Fruit fly (Drosophila melanogaster) whole organism, prepupa: ENCODE measurements around the gene CG4822.
A peak's percentile ranks its signal among the peaks of the same experiment; 100 is the strongest.

Experiments
- Blimp-1 ChIP-seq: fragments of 200-800 bp; sonication (Bioruptor generic); optimal IDR thresholded peaks from 3 replicates; lab custom pipeline; 2017; ENCODE audit warnings: missing biosample characterization, missing genetic modification characterization, mild to moderate bottlenecking, moderate library complexity, missing genetic modification reagents
- CG10631 ChIP-seq: fragments of 200-800 bp; sonication (Bioruptor generic); optimal IDR thresholded peaks from 2 replicates; lab custom pipeline; 2016; ENCODE audit warnings: missing biosample characterization, missing genetic modification characterization
- CG10669 ChIP-seq: fragments of 200-800 bp; sonication (Bioruptor generic); optimal IDR thresholded peaks from 3 replicates; lab custom pipeline; 2018; ENCODE audit warnings: missing biosample characterization, mild to moderate bottlenecking, missing genetic modification characterization, moderate library complexity
- CG11902 ChIP-seq: fragments of 200-800 bp; sonication (Bioruptor generic); optimal IDR thresholded peaks from 3 replicates; lab custom pipeline; 2016; ENCODE audit warnings: missing biosample characterization, missing genetic modification characterization
- CG15336 ChIP-seq: fragments of 200-800 bp; sonication (Bioruptor generic); IDR thresholded peaks from 2 replicates; pipeline ENCODE4 v1.3.6; 2022; ENCODE audit warnings: missing biosample characterization, missing genetic modification characterization
- CG3032 ChIP-seq: fragments of 200-800 bp; optimal IDR thresholded peaks from 2 replicates; lab custom pipeline; 2019; ENCODE audit warnings: missing biosample characterization, mild to moderate bottlenecking, missing genetic modification characterization, moderate library complexity
- CG32006 ChIP-seq: fragments of 200-800 bp; sonication (Bioruptor generic); optimal IDR thresholded peaks from 3 replicates; lab custom pipeline; 2017; ENCODE audit warnings: missing biosample characterization, mild to moderate bottlenecking, missing genetic modification characterization
- CG6163 ChIP-seq: fragments of 200-800 bp; sonication (Bioruptor generic); IDR thresholded peaks from 3 replicates; pipeline ENCODE4 v1.3.6; 2022; ENCODE audit warnings: missing biosample characterization, missing genetic modification characterization
- CG6276 ChIP-seq: fragments of 200-800 bp; sonication (Bioruptor generic); optimal IDR thresholded peaks from 2 replicates; lab custom pipeline; 2017; ENCODE audit warnings: missing biosample characterization, mild to moderate bottlenecking, missing genetic modification characterization
- CG6792 ChIP-seq: fragments of 200-800 bp; sonication (Bioruptor generic); optimal IDR thresholded peaks from 3 replicates; lab custom pipeline; 2016; ENCODE audit warnings: missing biosample characterization, missing genetic modification characterization
- CG6808 ChIP-seq: fragments of 200-800 bp; sonication (Bioruptor generic); optimal IDR thresholded peaks from 3 replicates; lab custom pipeline; 2017; ENCODE audit warnings: missing biosample characterization, missing genetic modification characterization, mild to moderate bottlenecking, moderate library complexity, missing genetic modification reagents
- CG6854 ChIP-seq: fragments of 200-800 bp; sonication (Bioruptor generic); optimal IDR thresholded peaks from 2 replicates; lab custom pipeline; 2017; ENCODE audit warnings: missing biosample characterization, mild to moderate bottlenecking, missing genetic modification characterization
- CG7368 ChIP-seq: fragments of 200-800 bp; sonication (Bioruptor generic); optimal IDR thresholded peaks from 3 replicates; lab custom pipeline; 2016; ENCODE audit warnings: missing biosample characterization, missing genetic modification characterization
- CG8632 ChIP-seq: fragments of 200-800 bp; sonication (Bioruptor generic); optimal IDR thresholded peaks from 3 replicates; lab custom pipeline; 2016; ENCODE audit warnings: missing biosample characterization, missing genetic modification characterization
- CG9139 ChIP-seq: fragments of 200-800 bp; sonication (Bioruptor generic); optimal IDR thresholded peaks from 3 replicates; lab custom pipeline; 2017; ENCODE audit warnings: missing biosample characterization, mild to moderate bottlenecking, missing genetic modification characterization
- Eip75B ChIP-seq: fragments of 200-800 bp; sonication (Bioruptor generic); optimal IDR thresholded peaks from 3 replicates; lab custom pipeline; 2016; ENCODE audit warnings: missing biosample characterization, missing genetic modification characterization
- Eip78C ChIP-seq: fragments of 200-800 bp; sonication (Bioruptor generic); peaks from one replicate; lab custom pipeline; 2016; ENCODE audit warnings: missing biosample characterization, missing genetic modification characterization
- Ets96B ChIP-seq: fragments of 200-800 bp; optimal IDR thresholded peaks from 2 replicates; lab custom pipeline; 2019; ENCODE audit warnings: missing biosample characterization, mild to moderate bottlenecking, missing genetic modification characterization, moderate library complexity
- Hr38 ChIP-seq: sonication (Bioruptor generic); optimal IDR thresholded peaks from 2 replicates; lab custom pipeline; 2016; ENCODE audit warnings: missing biosample characterization, missing genetic modification characterization
- Hr39 ChIP-seq: fragments of 200-800 bp; sonication (Bioruptor generic); optimal IDR thresholded peaks from 2 replicates; lab custom pipeline; 2016; ENCODE audit warnings: missing biosample characterization, missing genetic modification characterization
- Hr4 ChIP-seq: fragments of 200-800 bp; sonication (Bioruptor generic); optimal IDR thresholded peaks from 3 replicates; lab custom pipeline; 2016; ENCODE audit warnings: missing biosample characterization, missing genetic modification characterization
- Lpt ChIP-seq: fragments of 200-800 bp; sonication (Bioruptor generic); optimal IDR thresholded peaks from 3 replicates; lab custom pipeline; 2016; ENCODE audit warnings: missing biosample characterization, missing genetic modification characterization
- Met ChIP-seq: fragments of 200-800 bp; sonication (Bioruptor generic); optimal IDR thresholded peaks from 3 replicates; lab custom pipeline; 2016; ENCODE audit warnings: missing biosample characterization, missing genetic modification characterization
- Smox ChIP-seq: fragments of 200-800 bp; sonication (Bioruptor generic); optimal IDR thresholded peaks from 3 replicates; lab custom pipeline; 2016; ENCODE audit warnings: missing biosample characterization, missing genetic modification characterization
- Sox102F ChIP-seq: fragments of 200-800 bp; sonication (Bioruptor generic); optimal IDR thresholded peaks from 2 replicates; lab custom pipeline; 2016; ENCODE audit warnings: missing biosample characterization, mild to moderate bottlenecking, missing genetic modification characterization
- Sox14 ChIP-seq: fragments of 200-800 bp; sonication (Bioruptor generic); optimal IDR thresholded peaks from 3 replicates; lab custom pipeline; 2016; ENCODE audit warnings: missing biosample characterization, missing genetic modification characterization
- Sox15 ChIP-seq: fragments of 200-800 bp; sonication (Bioruptor generic); optimal IDR thresholded peaks from 3 replicates; lab custom pipeline; 2016; ENCODE audit warnings: missing biosample characterization, missing genetic modification characterization
- achi ChIP-seq: fragments of 200-800 bp; sonication (Bioruptor generic); optimal IDR thresholded peaks from 3 replicates; lab custom pipeline; 2016; ENCODE audit warnings: missing biosample characterization, missing genetic modification characterization
- acj6 ChIP-seq: fragments of 200-800 bp; sonication (Bioruptor generic); optimal IDR thresholded peaks from 3 replicates; lab custom pipeline; 2016; ENCODE audit warnings: missing biosample characterization, missing genetic modification characterization
- dac ChIP-seq: fragments of 200-800 bp; sonication (Bioruptor generic); optimal IDR thresholded peaks from 2 replicates; lab custom pipeline; 2017; ENCODE audit warnings: missing biosample characterization, mild to moderate bottlenecking, missing genetic modification characterization
- eg ChIP-seq: fragments of 200-800 bp; sonication (Bioruptor generic); IDR thresholded peaks from 3 replicates; pipeline ENCODE4 v1.3.6; 2022; ENCODE audit warnings: missing biosample characterization, missing genetic modification characterization
- fd59A ChIP-seq: fragments of 200-800 bp; sonication (Bioruptor generic); optimal IDR thresholded peaks from 2 replicates; lab custom pipeline; 2017; ENCODE audit warnings: missing biosample characterization, mild to moderate bottlenecking, missing genetic modification characterization, missing genetic modification reagents
- fd85E ChIP-seq: fragments of 200-800 bp; sonication (Bioruptor generic); optimal IDR thresholded peaks from 3 replicates; lab custom pipeline; 2016; ENCODE audit warnings: missing biosample characterization, missing genetic modification characterization
- lz ChIP-seq: fragments of 200-800 bp; sonication (Bioruptor generic); optimal IDR thresholded peaks from 3 replicates; lab custom pipeline; 2016; ENCODE audit warnings: missing biosample characterization, missing genetic modification characterization
- net ChIP-seq: fragments of 200-800 bp; sonication (Bioruptor generic); optimal IDR thresholded peaks from 3 replicates; lab custom pipeline; 2016; ENCODE audit warnings: missing biosample characterization, missing genetic modification characterization
- pdm3 ChIP-seq: fragments of 200-800 bp; sonication (Bioruptor generic); optimal IDR thresholded peaks from 3 replicates; lab custom pipeline; 2016; ENCODE audit warnings: missing biosample characterization, missing genetic modification characterization
- salr ChIP-seq, 2 experiments: fragments of 200-800 bp; sonication (Bioruptor generic); optimal IDR thresholded peaks; 3 replicates each; lab custom pipeline; 2016 to 2018; ENCODE audit warnings: missing biosample characterization in 2 of 2, missing genetic modification characterization in 2 of 2, mild to moderate bottlenecking in 1 of 2
- ss ChIP-seq, 2 experiments: fragments of 200-800 bp; sonication (Bioruptor generic); optimal IDR thresholded peaks; 2 replicates in 1 of 2; 3 replicates in 1 of 2; lab custom pipeline; 2017 to 2018; ENCODE audit warnings: mild to moderate bottlenecking in 2 of 2, missing biosample characterization in 2 of 2, missing genetic modification characterization in 2 of 2, moderate library complexity in 1 of 2
- svp ChIP-seq: fragments of 200-800 bp; sonication (Bioruptor generic); peaks from one replicate; lab custom pipeline; 2016; ENCODE audit warnings: missing biosample characterization, missing genetic modification characterization
- topi ChIP-seq: fragments of 200-800 bp; sonication (Bioruptor generic); optimal IDR thresholded peaks from 3 replicates; lab custom pipeline; 2016; ENCODE audit warnings: missing biosample characterization, missing genetic modification characterization
- vri ChIP-seq: fragments of 200-800 bp; sonication (Bioruptor generic); optimal IDR thresholded peaks from 3 replicates; lab custom pipeline; 2016; ENCODE audit warnings: missing biosample characterization, mild to moderate bottlenecking, missing genetic modification characterization

Gene CG4822

dm6 chr2L:135383-136130, 14.0 kb upstream of the CG4822 start (continued):
- peak; percentile 26 for TF ChIP-seq CG6808 (GFP tag; lab: Kevin White, UChicago)

- TF ChIP-seq salr (GFP tag; optimal IDR thresholded peaks at IDR 0.05; lab: Kevin White, UChicago) (no peak), CG3032 (tag; lab: Kevin White, UChicago) (no peak), CG6276 (GFP tag; lab: Kevin White, UChicago) (no peak), Eip75B (GFP tag; lab: Kevin White, UChicago) (peak; percentile 2), Ets96B (tag; lab: Kevin White, UChicago) (peak; percentile 20), vri (GFP tag; lab: Kevin White, UChicago) (peak; percentile 15), Sox15 (GFP tag; lab: Kevin White, UChicago) (no peak), Eip78C (GFP tag; lab: Kevin White, UChicago) (peak; percentile 86), CG32006 (GFP tag; lab: Kevin White, UChicago) (peak; percentile 30), pdm3 (GFP tag; lab: Kevin White, UChicago) (peak; percentile 11), CG6163 (GFP tag; lab: Robert Waterston, UW) (0 out of 3 replicates have a peak, but pooled peaks have one; percentile 29), CG9139 (GFP tag; lab: Kevin White, UChicago) (no peak), net (peak; percentile 13), CG10631 (GFP tag; lab: Kevin White, UChicago) (peak; percentile 18), Hr4 (GFP tag; lab: Kevin White, UChicago) (no peak), svp (peak; percentile 90), CG11902 (no peak), CG7368 (GFP tag; lab: Kevin White, UChicago) (no peak), CG6792 (GFP tag; lab: Kevin White, UChicago) (peak; percentile 16), Hr38 (GFP tag; lab: Kevin White, UChicago) (no peak), ss (GFP tag; optimal IDR thresholded peaks at IDR 0.05; lab: Kevin White, UChicago) (peak in 1 of 2 experiments; percentile 0), Hr39 (GFP tag; lab: Kevin White, UChicago) (no peak), Blimp-1 (GFP tag; lab: Kevin White, UChicago) (no peak), eg (GFP tag; lab: Robert Waterston, UW) (no peak)
- TF ChIP-seq, all 60 proteins: peak for 12
Measured at dm6 chr2L:134563-135382, 13.2 kb upstream of the CG4822 start.

- peak in 1 of 2 experiments; percentile 21 for TF ChIP-seq salr (GFP tag; optimal IDR thresholded peaks at IDR 0.05; lab: Kevin White, UChicago)
- peak; percentile 37 for TF ChIP-seq CG6854 (GFP tag; lab: Kevin White, UChicago)
- TF ChIP-seq achi (GFP tag; lab: Kevin White, UChicago): no peak
- no peak for TF ChIP-seq lz (GFP tag; lab: Kevin White, UChicago)
- peak; percentile 62 for TF ChIP-seq Blimp-1 (GFP tag; lab: Kevin White, UChicago)
- peak; percentile 15 for TF ChIP-seq Lpt (GFP tag; lab: Kevin White, UChicago)
- peak; percentile 60 for TF ChIP-seq vri (GFP tag; lab: Kevin White, UChicago)
- peak; percentile 8 for TF ChIP-seq Met (GFP tag; lab: Kevin White, UChicago)
- peak; percentile 19 for TF ChIP-seq CG32006 (GFP tag; lab: Kevin White, UChicago)
- no peak for TF ChIP-seq CG10631 (GFP tag; lab: Kevin White, UChicago)
- TF ChIP-seq CG10669 (GFP tag; lab: Kevin White, UChicago): no peak
- TF ChIP-seq CG6276 (GFP tag; lab: Kevin White, UChicago): peak; percentile 86
- peak; percentile 68 for TF ChIP-seq net
- peak; percentile 55; the same call in 1 of the 2 replicates for TF ChIP-seq CG15336 (GFP tag; lab: Robert Waterston, UW)
- no peak for TF ChIP-seq fd59A (GFP tag; lab: Kevin White, UChicago)
- TF ChIP-seq CG6808 (GFP tag; lab: Kevin White, UChicago): peak; percentile 100
- TF ChIP-seq CG9139 (GFP tag; lab: Kevin White, UChicago): peak; percentile 50
- no peak for TF ChIP-seq dac
- TF ChIP-seq CG8632 (GFP tag; lab: Kevin White, UChicago): no peak
- TF ChIP-seq fd85E (GFP tag; lab: Kevin White, UChicago): no peak
- TF ChIP-seq Smox: no peak
- no peak for TF ChIP-seq CG7368 (GFP tag; lab: Kevin White, UChicago)
- TF ChIP-seq acj6 (GFP tag; lab: Kevin White, UChicago): no peak
- TF ChIP-seq topi (GFP tag; lab: Kevin White, UChicago): peak; percentile 20
- no peak for TF ChIP-seq Sox15 (GFP tag; lab: Kevin White, UChicago)
- TF ChIP-seq Sox102F (GFP tag; lab: Kevin White, UChicago): peak; percentile 52
- TF ChIP-seq Sox14: peak; percentile 72
Measured at dm6 chr2L:131466-132270, 10.1 kb upstream of the CG4822 start, which contains the start of gene Gs1. TSS of gene Gs1 (plus strand) at chr2L:132077.
